Fruit fly (Drosophila melanogaster): ENCODE measurements around the gene CG7656.
A peak's percentile ranks its signal among the peaks of the same experiment; 100 is the strongest.

CG7656 gene

dm6 chr3L:15548843-15549242 lies 39.1 kb downstream of the CG7656 start:
- TF ChIP-seq EcR (GFP tag; optimal IDR thresholded peaks at IDR 0.05) (no peak), CG32121 (GFP tag; IDR thresholded peaks at IDR 0.05) (no peak), D1 (tag; optimal IDR thresholded peaks at IDR 0.05) (no peak)

- TF ChIP-seq CG12605 (GFP tag; IDR thresholded peaks at IDR 0.05) (no peak), gl (tag; optimal IDR thresholded peaks at IDR 0.05) (no peak), EcR (GFP tag; optimal IDR thresholded peaks at IDR 0.05) (no peak), D1 (tag; optimal IDR thresholded peaks at IDR 0.05) (no peak), CG34367 (tag; optimal IDR thresholded peaks at IDR 0.05) (no peak), CG14655 (GFP tag; optimal IDR thresholded peaks at IDR 0.05) (no peak), CG8301 (tag; optimal IDR thresholded peaks at IDR 0.05) (no peak), CG17806 (tag; optimal IDR thresholded peaks at IDR 0.05) (no peak), CG15710 (tag; optimal IDR thresholded peaks at IDR 0.05) (no peak), Snoo (tag; optimal IDR thresholded peaks at IDR 0.05) (no peak), CG8159 (tag; optimal IDR thresholded peaks at IDR 0.05) (no peak), CG4496 (GFP tag; IDR thresholded peaks at IDR 0.05) (no peak), CG10348 (GFP tag; IDR thresholded peaks at IDR 0.05) (no peak), Pif1A (GFP tag; optimal IDR thresholded peaks at IDR 0.05) (no peak), CG13204 (GFP tag; optimal IDR thresholded peaks at IDR 0.05) (no peak)
Measured at dm6 chr3L:15547187-15547790, 40.7 kb downstream of the CG7656 start.

DNA sequence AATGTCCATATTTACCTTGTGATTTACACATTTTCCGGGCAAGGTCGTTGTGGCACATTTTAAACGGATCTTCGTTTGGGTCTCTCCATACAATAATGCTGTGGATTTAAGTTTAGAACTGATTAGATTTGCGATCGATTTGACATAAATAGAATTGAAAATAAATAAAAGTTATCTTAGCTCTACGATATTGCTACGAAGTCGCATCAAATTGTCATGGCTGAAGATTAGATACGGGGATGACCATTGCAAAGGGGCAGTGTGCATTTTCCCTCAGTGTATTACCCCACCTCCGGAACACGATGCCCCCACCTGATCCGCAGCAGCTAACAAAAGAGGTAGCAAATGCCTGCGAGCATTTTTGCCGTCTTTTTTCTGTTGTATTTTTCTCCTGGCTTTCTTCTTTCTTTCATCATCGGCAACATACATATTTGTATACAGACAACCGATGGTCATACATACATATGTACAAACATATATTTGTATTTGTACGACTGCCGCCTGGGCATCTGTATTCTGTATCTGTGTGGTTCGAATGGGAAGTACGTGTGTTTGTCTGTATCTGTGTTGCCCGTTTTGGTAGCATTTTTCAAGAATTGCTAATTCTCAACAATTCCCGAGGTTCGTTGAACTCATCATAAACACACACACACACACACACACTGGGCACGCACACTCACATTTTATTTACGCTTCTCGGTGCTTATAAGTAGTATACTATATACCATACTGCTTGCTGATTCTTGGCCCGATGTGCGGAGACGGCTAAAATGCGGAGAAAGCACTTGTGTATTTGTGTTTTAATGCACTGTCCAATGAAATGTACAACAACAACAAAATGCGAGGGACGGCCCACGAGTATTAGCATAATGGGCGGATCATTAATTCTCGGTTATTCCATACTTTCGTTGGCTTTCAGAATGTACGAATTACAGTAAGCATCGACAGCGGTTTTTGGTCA lies 43.2 kb downstream of the CG7656 start:
- TF ChIP-seq Pif1B (GFP tag; optimal IDR thresholded peaks at IDR 0.05) (no peak), Snoo (tag; optimal IDR thresholded peaks at IDR 0.05) (peak; percentile 24), CG15710 (tag; optimal IDR thresholded peaks at IDR 0.05) (no peak), CG14655 (GFP tag; optimal IDR thresholded peaks at IDR 0.05) (peak; percentile 60), CG13204 (GFP tag; optimal IDR thresholded peaks at IDR 0.05) (no peak), CG9948 (tag; optimal IDR thresholded peaks at IDR 0.05) (no peak), CG32121 (GFP tag; IDR thresholded peaks at IDR 0.05) (no peak), CG17806 (tag; optimal IDR thresholded peaks at IDR 0.05) (no peak), CG4496 (GFP tag; IDR thresholded peaks at IDR 0.05) (peak; percentile 15; the same call in 1 of the 3 replicates), CG12605 (GFP tag; IDR thresholded peaks at IDR 0.05) (no peak), gl (tag; optimal IDR thresholded peaks at IDR 0.05) (no peak), Pif1A (GFP tag; optimal IDR thresholded peaks at IDR 0.05) (peak; percentile 20), CG34367 (tag; optimal IDR thresholded peaks at IDR 0.05) (no peak), CG8159 (tag; optimal IDR thresholded peaks at IDR 0.05) (no peak), fd96Ca (GFP tag; IDR thresholded peaks at IDR 0.05) (no peak; the same call in 2 of the 3 replicates), Ets98B (GFP tag; IDR thresholded peaks at IDR 0.05) (peak; percentile 11; the same call in 1 of the 2 replicates), rn (GFP tag; IDR thresholded peaks at IDR 0.05) (no peak), CG8301 (tag; optimal IDR thresholded peaks at IDR 0.05) (peak; percentile 44), CG10348 (GFP tag; IDR thresholded peaks at IDR 0.05) (no peak), EcR (GFP tag; optimal IDR thresholded peaks at IDR 0.05) (peak; percentile 72), D1 (tag; optimal IDR thresholded peaks at IDR 0.05) (no peak)

DNA sequence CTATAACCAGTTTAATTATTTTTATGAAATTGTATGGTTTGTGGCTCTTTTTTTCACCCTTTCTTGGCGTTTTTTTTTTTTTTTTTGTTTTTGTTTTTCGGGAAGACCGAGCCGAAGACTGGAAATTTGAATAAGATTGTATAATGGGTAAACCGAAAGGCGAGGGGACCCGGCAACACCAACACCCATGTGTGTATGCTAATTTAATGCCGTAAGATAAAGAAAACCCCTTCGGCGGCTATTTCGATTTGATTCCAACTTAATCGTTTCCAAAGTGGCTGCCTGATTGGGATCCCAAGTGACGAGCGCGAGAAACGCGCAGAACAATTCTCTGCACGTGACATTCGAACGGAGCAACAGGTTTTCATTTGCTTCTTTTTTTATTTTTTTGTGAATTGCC lies 44.5 kb downstream of the CG7656 start:
- TF ChIP-seq CG32121 (GFP tag; IDR thresholded peaks at IDR 0.05) (no peak), CG15710 (tag; optimal IDR thresholded peaks at IDR 0.05) (no peak), CG10348 (GFP tag; IDR thresholded peaks at IDR 0.05) (no peak), CG8301 (tag; optimal IDR thresholded peaks at IDR 0.05) (no peak)

- TF ChIP-seq CG34367 (tag; optimal IDR thresholded peaks at IDR 0.05) = no peak
- TF ChIP-seq CG8159 (tag; optimal IDR thresholded peaks at IDR 0.05) = no peak
- 0 out of 3 replicates have a peak, but pooled peaks have one; percentile 2 for TF ChIP-seq CG4496 (GFP tag; IDR thresholded peaks at IDR 0.05)
- no peak for TF ChIP-seq CG8301 (tag; optimal IDR thresholded peaks at IDR 0.05)
Measured at dm6 chr3L:15543049-15543448, 44.9 kb downstream of the CG7656 start.

DNA sequence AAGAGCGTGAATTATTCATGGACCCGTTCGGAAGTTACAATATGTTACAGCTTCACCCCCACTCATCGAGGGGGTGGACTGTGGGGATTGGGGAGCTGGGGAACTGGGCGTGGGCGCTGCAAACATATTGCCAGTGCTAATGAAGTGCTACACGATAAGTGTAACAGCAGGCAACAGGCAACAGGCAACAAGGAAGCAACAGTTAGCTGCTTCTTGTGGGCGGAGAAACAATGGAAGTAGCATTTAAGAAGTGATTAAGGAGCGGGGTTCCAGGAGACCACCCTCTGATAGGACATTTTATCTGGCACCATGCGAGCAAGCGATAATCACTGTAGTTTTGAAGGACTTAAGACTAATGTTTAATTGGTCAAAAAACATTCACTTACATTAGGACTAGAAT lies 46.7 kb downstream of the CG7656 start:
- TF ChIP-seq CG12605 (GFP tag; IDR thresholded peaks at IDR 0.05) (no peak), Pif1A (GFP tag; optimal IDR thresholded peaks at IDR 0.05) (no peak), CG32121 (GFP tag; IDR thresholded peaks at IDR 0.05) (no peak), CG4496 (GFP tag; IDR thresholded peaks at IDR 0.05) (no peak), CG17806 (tag; optimal IDR thresholded peaks at IDR 0.05) (no peak), fd96Ca (GFP tag; IDR thresholded peaks at IDR 0.05) (no peak), CG9948 (tag; optimal IDR thresholded peaks at IDR 0.05) (no peak), CG34367 (tag; optimal IDR thresholded peaks at IDR 0.05) (no peak), CG8159 (tag; optimal IDR thresholded peaks at IDR 0.05) (no peak), CG8301 (tag; optimal IDR thresholded peaks at IDR 0.05) (no peak), EcR (GFP tag; optimal IDR thresholded peaks at IDR 0.05) (no peak), rn (GFP tag; IDR thresholded peaks at IDR 0.05) (no peak), CG10348 (GFP tag; IDR thresholded peaks at IDR 0.05) (no peak), CG14655 (GFP tag; optimal IDR thresholded peaks at IDR 0.05) (no peak), D1 (tag; optimal IDR thresholded peaks at IDR 0.05) (no peak), CG15710 (tag; optimal IDR thresholded peaks at IDR 0.05) (no peak), Ets98B (GFP tag; IDR thresholded peaks at IDR 0.05) (no peak), CG13204 (GFP tag; optimal IDR thresholded peaks at IDR 0.05) (no peak), Snoo (tag; optimal IDR thresholded peaks at IDR 0.05) (no peak)

All from whole organism, pupa.